Worm (Caenorhabditis elegans) whole organism, early embryonic: ENCODE results near the gene B0228.1.

Experiments
- ama-1 ChIP-seq: fragments of 150-350 bp; optimal IDR thresholded peaks from 2 replicates; lab custom pipeline; 2014
- ceh-13 ChIP-seq: fragments of 200-800 bp; sonication (Bioruptor generic); optimal IDR thresholded peaks from 2 replicates; lab custom pipeline; 2018; ENCODE audit warnings: mild to moderate bottlenecking, missing genetic modification characterization, missing compliant biosample characterization
- flt-1 ChIP-seq: fragments of 200-800 bp; sonication (Bioruptor generic); IDR thresholded peaks from 2 replicates; pipeline ENCODE4 v1.3.6; 2022; ENCODE audit warnings: missing genetic modification characterization, missing compliant biosample characterization
- hmbx-1 ChIP-seq: sonication (generic microtip); optimal IDR thresholded peaks from 2 replicates; lab custom pipeline; 2016; ENCODE audit warnings: mild to moderate bottlenecking, missing genetic modification characterization, missing compliant biosample characterization
- hnd-1 ChIP-seq: sonication (generic microtip); optimal IDR thresholded peaks from 2 replicates; lab custom pipeline; 2016; ENCODE audit warnings: missing genetic modification characterization, missing compliant biosample characterization
- pes-1 ChIP-seq: fragments of 200-800 bp; sonication (Bioruptor generic); IDR thresholded peaks from 2 replicates; pipeline ENCODE4 v1.3.6; 2022; ENCODE audit warnings: missing genetic modification reagents, missing genetic modification characterization, missing compliant biosample characterization
- scrt-1 ChIP-seq: fragments of 200-800 bp; sonication (Bioruptor generic); IDR thresholded peaks from 2 replicates; pipeline ENCODE4 v1.3.6; 2022; ENCODE audit warnings: missing genetic modification characterization, missing compliant biosample characterization
- tbx-11 ChIP-seq: fragments of 200-800 bp; sonication (Bioruptor generic); IDR thresholded peaks from 2 replicates; pipeline ENCODE4 v1.3.6; 2022; ENCODE audit warnings: missing genetic modification characterization, missing compliant biosample characterization
- tbx-37 ChIP-seq: fragments of 200-800 bp; sonication (Bioruptor generic); conservative IDR thresholded peaks from 2 replicates; pipeline ENCODE4 v1.3.6; 2022; ENCODE audit warnings: missing genetic modification reagents, missing genetic modification characterization, missing compliant biosample characterization
- tra-4 ChIP-seq: sonication (generic microtip); optimal IDR thresholded peaks from 2 replicates; lab custom pipeline; 2017; ENCODE audit warnings: missing genetic modification characterization, missing compliant biosample characterization

- TF ChIP-seq hnd-1 (tag; lab: Kevin White, UChicago) (no peak), ama-1 (lab: Kevin White, UChicago) (no peak), tbx-11 (GFP tag; lab: Robert Waterston, UW) (no peak), hmbx-1 (tag; lab: Kevin White, UChicago) (no peak), tbx-37 (GFP tag; lab: Robert Waterston, UW) (no peak), flt-1 (GFP tag; lab: Robert Waterston, UW) (no peak), ceh-13 (GFP tag; lab: Kevin White, UChicago) (no peak), scrt-1 (GFP tag; lab: Robert Waterston, UW) (no peak), tra-4 (tag; lab: Kevin White, UChicago) (no peak), pes-1 (GFP tag; lab: Robert Waterston, UW) (no peak)
Measured at ce11 chrII:7765456-7765855, 10.3 kb downstream of the B0228.1 start, which contains the start of gene srh-39.
